Worm (Caenorhabditis elegans) whole organism, L2 larva: ENCODE measurements around the gene K08E4.7.

ENCODE experiments used
- F13H6.1 ChIP-seq: sonication (generic microtip); optimal IDR thresholded peaks from 2 replicates; lab custom pipeline; 2016; ENCODE audit warnings: missing genetic modification characterization, missing compliant biosample characterization
- ZK546.5 ChIP-seq: sonication (generic microtip); optimal IDR thresholded peaks from 2 replicates; lab custom pipeline; 2017; ENCODE audit warnings: missing biosample characterization, missing genetic modification characterization
- lin-11 ChIP-seq: fragments of 150-350 bp; sonication (generic microtip); optimal IDR thresholded peaks from 2 replicates; lab custom pipeline; 2014; ENCODE audit warnings: missing biosample characterization, missing genetic modification characterization, inconsistent platforms, mixed read lengths
- lin-13 ChIP-seq: fragments of 150-350 bp; optimal IDR thresholded peaks from 2 replicates; lab custom pipeline; 2014; ENCODE audit warnings: missing biosample characterization, missing genetic modification reagents, missing genetic modification characterization
- lsy-2 ChIP-seq, 2 experiments: fragments of 150-350 bp in 1 of 2; sonication (generic microtip) in 1 of 2; optimal IDR thresholded peaks; 2 replicates each; lab custom pipeline; 2014 to 2017; ENCODE audit warnings: missing biosample characterization in 2 of 2, missing genetic modification characterization in 2 of 2
- nhr-6 ChIP-seq: fragments of 150-350 bp; optimal IDR thresholded peaks from 2 replicates; lab custom pipeline; 2014; ENCODE audit warnings: missing biosample characterization, missing genetic modification characterization
- nhr-77 ChIP-seq: fragments of 150-350 bp; optimal IDR thresholded peaks from 2 replicates; lab custom pipeline; 2014; ENCODE audit warnings: missing biosample characterization, missing genetic modification characterization
- ztf-11 ChIP-seq: sonication (generic microtip); optimal IDR thresholded peaks from 2 replicates; lab custom pipeline; 2017; ENCODE audit warnings: missing biosample characterization, missing genetic modification characterization

ce11 chrIV:12124314-12125084, 48.9 kb downstream of the K08E4.7 start, which contains the start of gene dhhc-6:
- TF ChIP-seq nhr-77 (tag; lab: Kevin White, UChicago) = no peak
- no peak for TF ChIP-seq ztf-11 (tag; lab: Kevin White, UChicago)
- no peak for TF ChIP-seq lin-13
- no peak for TF ChIP-seq ZK546.5 (tag; lab: Kevin White, UChicago)
- TF ChIP-seq F13H6.1 = no peak
- TF ChIP-seq lsy-2 (tag; optimal IDR thresholded peaks at IDR 0.05; lab: Kevin White, UChicago) = no peak
- TF ChIP-seq nhr-6 (tag; lab: Kevin White, UChicago) = no peak
- TF ChIP-seq lin-11 (tag; lab: Kevin White, UChicago) = no peak
